Worm (Caenorhabditis elegans) whole organism, young adult: Measurements from ENCODE around the gene srh-127.

Source experiments
- F33H1.4 ChIP-seq: fragments of 200-800 bp; sonication (Bioruptor generic); IDR thresholded peaks from 2 replicates; pipeline ENCODE4 v1.3.6; 2022; ENCODE audit warnings: missing genetic modification reagents, missing genetic modification characterization, missing compliant biosample characterization
- F37B4.10 ChIP-seq: fragments of 200-800 bp; sonication (Bioruptor generic); IDR thresholded peaks from 2 replicates; pipeline ENCODE4 v1.3.6; 2022; ENCODE audit warnings: missing genetic modification characterization, missing compliant biosample characterization
- T07F8.4 ChIP-seq: sonication (generic microtip); optimal IDR thresholded peaks from 2 replicates; lab custom pipeline; 2016; ENCODE audit warnings: mild to moderate bottlenecking, missing genetic modification characterization, moderate library complexity, missing compliant biosample characterization
- Y53F4B.3 ChIP-seq: fragments of 200-800 bp; sonication (Bioruptor generic); IDR thresholded peaks from 2 replicates; pipeline ENCODE4 v1.3.6; 2022; ENCODE audit warnings: missing genetic modification reagents, missing genetic modification characterization, missing compliant biosample characterization
- Y56A3A.18 ChIP-seq: fragments of 200-800 bp; sonication (Bioruptor generic); IDR thresholded peaks from 2 replicates; pipeline ENCODE4 v1.3.6; 2022; ENCODE audit warnings: missing genetic modification reagents, missing genetic modification characterization, missing compliant biosample characterization
- ama-1 ChIP-seq, 3 experiments: fragments of 150-350 bp in 1 of 3; sonication (generic microtip) in 2 of 3; optimal IDR thresholded peaks; 2 replicates each; lab custom pipeline; 2014 to 2018; ENCODE audit warnings: missing biosample characterization in 2 of 3, missing genetic modification characterization in 2 of 3, missing genetic modification reagents in 2 of 3
- athp-1 ChIP-seq: sonication (generic microtip); optimal IDR thresholded peaks from 2 replicates; lab custom pipeline; 2017; ENCODE audit warnings: mild to moderate bottlenecking, missing genetic modification characterization, missing compliant biosample characterization
- attf-5 ChIP-seq: fragments of 200-800 bp; sonication (Bioruptor generic); optimal IDR thresholded peaks from 2 replicates; lab custom pipeline; 2018; ENCODE audit warnings: mild to moderate bottlenecking, missing genetic modification characterization, missing compliant biosample characterization
- attf-6 ChIP-seq: fragments of 200-800 bp; sonication (Bioruptor generic); IDR thresholded peaks from 2 replicates; pipeline ENCODE4 v1.3.6; 2022; ENCODE audit warnings: missing genetic modification reagents, missing genetic modification characterization, missing compliant biosample characterization
- bed-1 ChIP-seq: fragments of 200-800 bp; sonication (Bioruptor generic); IDR thresholded peaks from 2 replicates; pipeline ENCODE4 v1.3.6; 2022; ENCODE audit warnings: missing genetic modification reagents, missing genetic modification characterization, missing compliant biosample characterization
- cebp-2 ChIP-seq: fragments of 200-800 bp; sonication (Bioruptor generic); IDR thresholded peaks from 2 replicates; pipeline ENCODE4 v1.3.6; 2022; ENCODE audit warnings: missing genetic modification characterization, missing compliant biosample characterization
- ceh-27 ChIP-seq: fragments of 200-800 bp; sonication (Bioruptor generic); optimal IDR thresholded peaks from 2 replicates; lab custom pipeline; 2018; ENCODE audit warnings: mild to moderate bottlenecking, missing genetic modification characterization, moderate library complexity, missing compliant biosample characterization
- ceh-79 ChIP-seq: sonication (generic microtip); optimal IDR thresholded peaks from 2 replicates; lab custom pipeline; 2017; ENCODE audit warnings: mild to moderate bottlenecking, missing genetic modification characterization, missing compliant biosample characterization
- dox-1 ChIP-seq: fragments of 200-800 bp; sonication (Bioruptor generic); IDR thresholded peaks from 2 replicates; pipeline ENCODE4 v1.3.6; 2022; ENCODE audit warnings: missing genetic modification reagents, missing genetic modification characterization, missing compliant biosample characterization
- dpff-1 ChIP-seq: sonication (generic microtip); optimal IDR thresholded peaks from 2 replicates; lab custom pipeline; 2017; ENCODE audit warnings: mild to moderate bottlenecking, missing genetic modification characterization, missing compliant biosample characterization
- dpl-1 ChIP-seq: fragments of 150-350 bp; optimal IDR thresholded peaks from 2 replicates; lab custom pipeline; 2014; ENCODE audit warnings: missing biosample characterization, missing genetic modification reagents, missing genetic modification characterization
- egrh-3 ChIP-seq: fragments of 200-800 bp; sonication (Bioruptor generic); IDR thresholded peaks from 2 replicates; pipeline ENCODE4 v1.3.6; 2022; ENCODE audit warnings: missing genetic modification reagents, missing genetic modification characterization, missing compliant biosample characterization
- fkh-3 ChIP-seq: sonication (generic microtip); optimal IDR thresholded peaks from 2 replicates; lab custom pipeline; 2016; ENCODE audit warnings: mild to moderate bottlenecking, missing genetic modification characterization, missing compliant biosample characterization
- gei-17 ChIP-seq: fragments of 200-800 bp; sonication (Bioruptor generic); optimal IDR thresholded peaks from 2 replicates; lab custom pipeline; 2018; ENCODE audit warnings: mild to moderate bottlenecking, missing genetic modification characterization, missing compliant biosample characterization
- hrde-1 ChIP-seq: sonication (generic microtip); optimal IDR thresholded peaks from 2 replicates; lab custom pipeline; 2016; ENCODE audit warnings: missing genetic modification characterization, mild to moderate bottlenecking, missing compliant biosample characterization, moderate library complexity, missing genotype, missing genetic modification reagents, borderline replicate concordance
- lag-1 ChIP-seq: fragments of 200-800 bp; sonication (Bioruptor generic); IDR thresholded peaks from 2 replicates; pipeline ENCODE4 v1.3.6; 2022; ENCODE audit warnings: missing genetic modification reagents, missing genetic modification characterization, missing compliant biosample characterization
- let-526 ChIP-seq: fragments of 200-800 bp; sonication (Bioruptor generic); IDR thresholded peaks from 2 replicates; pipeline ENCODE4 v1.3.6; 2022; ENCODE audit warnings: missing genetic modification reagents, missing genetic modification characterization, missing compliant biosample characterization
- lin-40 ChIP-seq: sonication (generic microtip); optimal IDR thresholded peaks from 2 replicates; lab custom pipeline; 2016; ENCODE audit warnings: missing genetic modification characterization, mild to moderate bottlenecking, missing compliant biosample characterization, missing genotype, missing genetic modification reagents
- madf-10 ChIP-seq: sonication (generic microtip); optimal IDR thresholded peaks from 2 replicates; lab custom pipeline; 2016; ENCODE audit warnings: mild to moderate bottlenecking, missing genetic modification characterization, missing compliant biosample characterization
- madf-3 ChIP-seq: fragments of 200-800 bp; sonication (Bioruptor generic); IDR thresholded peaks from 2 replicates; pipeline ENCODE4 v1.3.6; 2022; ENCODE audit warnings: missing genetic modification reagents, missing genetic modification characterization, missing compliant biosample characterization
- nhr-120 ChIP-seq: fragments of 200-800 bp; sonication (Bioruptor generic); IDR thresholded peaks from 2 replicates; pipeline ENCODE4 v1.3.6; 2022; ENCODE audit warnings: missing genetic modification characterization, missing compliant biosample characterization
- nhr-80 ChIP-seq: sonication (generic microtip); optimal IDR thresholded peaks from 2 replicates; lab custom pipeline; 2016; ENCODE audit warnings: missing genetic modification characterization, missing compliant biosample characterization
- nhr-90 ChIP-seq: sonication (generic microtip); optimal IDR thresholded peaks from 2 replicates; lab custom pipeline; 2016; ENCODE audit warnings: missing genotype, mild to moderate bottlenecking, missing genetic modification characterization, missing compliant biosample characterization
- pha-4 ChIP-seq: fragments of 150-350 bp; sonication (generic microtip); optimal IDR thresholded peaks from 2 replicates; lab custom pipeline; 2014; ENCODE audit warnings: missing biosample characterization, missing genetic modification reagents, missing genetic modification characterization
- rcor-1 ChIP-seq: fragments of 200-800 bp; sonication (Bioruptor generic); IDR thresholded peaks from 2 replicates; pipeline ENCODE4 v1.3.6; 2022; ENCODE audit warnings: missing genetic modification reagents, missing genetic modification characterization, missing compliant biosample characterization
- rec-8 ChIP-seq, 2 experiments: sonication (generic microtip); optimal IDR thresholded peaks; 2 replicates each; lab custom pipeline; 2016; ENCODE audit warnings: mild to moderate bottlenecking in 2 of 2, missing genetic modification characterization in 2 of 2, missing genetic modification reagents in 2 of 2, missing genotype in 2 of 2, missing biosample characterization in 1 of 2, missing compliant biosample characterization in 1 of 2, moderate library complexity in 1 of 2
- sptf-2 ChIP-seq: fragments of 200-800 bp; sonication (Bioruptor generic); optimal IDR thresholded peaks from 2 replicates; lab custom pipeline; 2018; ENCODE audit warnings: mild to moderate bottlenecking, missing genetic modification characterization, missing compliant biosample characterization
- ztf-25 ChIP-seq: fragments of 200-800 bp; sonication (Bioruptor generic); IDR thresholded peaks from 2 replicates; pipeline ENCODE4 v1.3.6; 2022; ENCODE audit warnings: missing genetic modification reagents, missing genetic modification characterization, missing compliant biosample characterization

srh-127 gene

ce11 chrV:2881016-2881415 is 12.1 kb upstream of the srh-127 start, which contains the start of gene ifc-1:
Gene ifc-1 (plus strand): TSS chrV:2881393.
- TF ChIP-seq dpl-1 (GFP tag; lab: Kevin White, UChicago): no peak

ce11 chrV:2881565-2881964 is 11.5 kb upstream of the srh-127 start:
- TF ChIP-seq pha-4 (tag; lab: Kevin White, UChicago): peak; percentile 34
- no peak for TF ChIP-seq egrh-3 (GFP tag; lab: Robert Waterston, UW)
- TF ChIP-seq nhr-80: peak; percentile 23

DNA sequence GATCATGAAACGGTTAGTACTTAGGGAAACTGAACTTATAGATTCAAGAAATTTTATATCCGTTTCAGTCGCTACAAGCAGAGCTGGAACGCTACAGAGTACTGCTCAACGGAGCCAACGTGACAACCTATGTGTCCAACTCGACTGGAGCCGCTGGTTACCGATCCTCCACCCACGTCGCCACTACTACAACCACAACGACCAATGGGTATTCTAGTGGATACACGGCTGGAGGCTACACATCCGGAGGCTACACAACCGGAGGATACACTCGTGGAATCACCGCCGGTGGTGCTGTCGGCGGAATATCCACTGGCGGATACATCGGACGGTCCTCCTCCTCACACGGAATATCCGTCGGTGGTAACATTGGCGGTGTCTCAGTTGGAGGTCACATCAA is 10.0 kb upstream of the srh-127 start:
- TF ChIP-seq dox-1 (GFP tag; lab: Robert Waterston, UW) (no peak), bed-1 (GFP tag; lab: Robert Waterston, UW) (no peak), lag-1 (GFP tag; lab: Robert Waterston, UW) (no peak), nhr-120 (GFP tag; lab: Robert Waterston, UW) (no peak), rcor-1 (GFP tag; lab: Robert Waterston, UW) (no peak), hrde-1 (tag; lab: Kevin White, UChicago) (no peak), F37B4.10 (GFP tag; lab: Robert Waterston, UW) (peak; percentile 96; the same call in 1 of the 2 replicates), madf-3 (0 out of 2 replicates have a peak, but pooled peaks have one; percentile 41), ztf-25 (GFP tag; lab: Robert Waterston, UW) (no peak)

DNA sequence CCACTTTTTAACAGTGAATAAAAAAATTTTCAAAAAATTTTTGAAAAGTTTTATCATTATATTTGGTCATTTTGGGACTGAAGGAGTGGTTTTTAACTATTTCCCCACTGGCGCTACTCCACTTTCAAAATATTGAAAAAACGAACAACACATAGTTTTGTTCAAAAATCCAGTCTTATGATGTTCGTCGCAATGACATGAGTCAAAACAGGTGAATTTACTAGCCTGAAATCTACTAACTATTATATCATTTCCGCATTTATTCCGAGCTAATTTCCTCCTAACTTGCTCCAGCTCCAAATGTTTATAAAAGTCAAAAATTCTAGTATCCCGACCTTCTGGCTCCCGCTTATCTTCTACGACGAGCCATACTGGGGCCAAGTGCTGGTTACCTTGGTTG is 8.7 kb upstream of the srh-127 start, which contains the start of gene sre-24:
sre-24 (plus strand) TSS at position 301 of the 400 bp plus-strand sequence.
- no peak for TF ChIP-seq Y53F4B.3 (GFP tag; lab: Robert Waterston, UW)
- no peak for TF ChIP-seq gei-17 (GFP tag; lab: Kevin White, UChicago)
- no peak for TF ChIP-seq T07F8.4 (tag; lab: Kevin White, UChicago)
- TF ChIP-seq ama-1 (optimal IDR thresholded peaks at IDR 0.05; lab: Kevin White, UChicago): no peak
- TF ChIP-seq ama-1 (GFP tag; optimal IDR thresholded peaks at IDR 0.05; lab: Kevin White, UChicago): no peak
- no peak for TF ChIP-seq fkh-3 (tag; lab: Kevin White, UChicago)
- TF ChIP-seq F33H1.4 (GFP tag; lab: Robert Waterston, UW): no peak
- no peak for TF ChIP-seq Y56A3A.18 (GFP tag; lab: Robert Waterston, UW)
- TF ChIP-seq attf-6 (GFP tag; lab: Robert Waterston, UW): no peak
- TF ChIP-seq sptf-2 (GFP tag; lab: Kevin White, UChicago): no peak
- no peak for TF ChIP-seq lin-40 (tag; lab: Kevin White, UChicago)
- TF ChIP-seq let-526 (GFP tag; lab: Robert Waterston, UW): no peak
- TF ChIP-seq rec-8 (tag; optimal IDR thresholded peaks at IDR 0.05; lab: Kevin White, UChicago): no peak
- TF ChIP-seq nhr-90 (tag; lab: Kevin White, UChicago): no peak
- no peak for TF ChIP-seq cebp-2 (GFP tag; lab: Robert Waterston, UW)
- no peak for TF ChIP-seq ceh-79 (tag; lab: Kevin White, UChicago)
- no peak for TF ChIP-seq madf-10 (tag; lab: Kevin White, UChicago)
- no peak for TF ChIP-seq ceh-27 (GFP tag; lab: Kevin White, UChicago)
- TF ChIP-seq athp-1 (tag; lab: Kevin White, UChicago): no peak
- no peak for TF ChIP-seq attf-5
- no peak for TF ChIP-seq dpff-1 (tag; lab: Kevin White, UChicago)
